Worm (Caenorhabditis elegans) whole organism, late embryonic: ENCODE results near the gene wrn-1.

Source experiments
- ama-1 ChIP-seq: fragments of 150-350 bp; optimal IDR thresholded peaks from 2 replicates; lab custom pipeline; 2014
- ceh-22 ChIP-seq: sonication (generic microtip); optimal IDR thresholded peaks from 2 replicates; lab custom pipeline; 2017; ENCODE audit warnings: missing biosample characterization, missing genetic modification characterization
- ceh-48 ChIP-seq: sonication (generic microtip); optimal IDR thresholded peaks from 2 replicates; lab custom pipeline; 2016; ENCODE audit warnings: missing genetic modification characterization, inconsistent platforms, missing compliant biosample characterization
- dmd-4 ChIP-seq: sonication (generic microtip); optimal IDR thresholded peaks from 2 replicates; lab custom pipeline; 2016; ENCODE audit warnings: borderline replicate concordance, missing genetic modification characterization, missing compliant biosample characterization
- lin-11 ChIP-seq: fragments of 200-800 bp; sonication (Bioruptor generic); optimal IDR thresholded peaks from 2 replicates; lab custom pipeline; 2018; ENCODE audit warnings: mild to moderate bottlenecking, missing genetic modification characterization, missing compliant biosample characterization
- nhr-11 ChIP-seq: fragments of 150-350 bp; optimal IDR thresholded peaks from 2 replicates; lab custom pipeline; 2014; ENCODE audit warnings: missing biosample characterization, missing genetic modification characterization
- pros-1 ChIP-seq: fragments of 150-350 bp; optimal IDR thresholded peaks from 2 replicates; lab custom pipeline; 2014; ENCODE audit warnings: missing biosample characterization, missing genetic modification reagents, missing genetic modification characterization
- unc-86 ChIP-seq: sonication (generic microtip); optimal IDR thresholded peaks from 2 replicates; lab custom pipeline; 2016; ENCODE audit warnings: missing genetic modification characterization, missing compliant biosample characterization

- TF ChIP-seq nhr-11 (tag; lab: Kevin White, UChicago) (no peak), ceh-48 (tag; lab: Kevin White, UChicago) (no peak), ceh-22 (no peak), pros-1 (tag; lab: Kevin White, UChicago) (no peak), lin-11 (tag; lab: Kevin White, UChicago) (no peak), ama-1 (lab: Kevin White, UChicago) (no peak), unc-86 (tag; lab: Kevin White, UChicago) (no peak), dmd-4 (no peak)
Observed at ce11 chrII:6563238-6563637, 8.5 kb downstream of the wrn-1 start.
